Worm (Caenorhabditis elegans) whole organism, L4 larva: ENCODE measurements around the gene Y38E10A.14.

Experiments
- F49E8.2 ChIP-seq: sonication (generic microtip); optimal IDR thresholded peaks from 2 replicates; lab custom pipeline; 2016; ENCODE audit warnings: missing compliant biosample characterization, mild to moderate bottlenecking, missing genetic modification characterization, borderline replicate concordance
- Y75B8A.6 ChIP-seq: fragments of 200-800 bp; sonication (Bioruptor generic); IDR thresholded peaks from 2 replicates; pipeline ENCODE4 v1.3.6; 2022; ENCODE audit warnings: missing genetic modification reagents, missing genetic modification characterization, missing compliant biosample characterization
- ceh-28 ChIP-seq: fragments of 150-350 bp; optimal IDR thresholded peaks from 2 replicates; lab custom pipeline; 2014; ENCODE audit warnings: missing biosample characterization, missing genetic modification reagents, missing genetic modification characterization
- ces-1 ChIP-seq: fragments of 150-350 bp; sonication (generic microtip); optimal IDR thresholded peaks from 4 replicates; lab custom pipeline; 2014; ENCODE audit warnings: missing biosample characterization, missing genetic modification reagents, missing genetic modification characterization
- dmd-8 ChIP-seq: fragments of 200-800 bp; sonication (Bioruptor generic); IDR thresholded peaks from 2 replicates; pipeline ENCODE4 v1.3.6; 2022; ENCODE audit warnings: missing genetic modification characterization, missing compliant biosample characterization
- dve-1 ChIP-seq: sonication (generic microtip); optimal IDR thresholded peaks from 2 replicates; lab custom pipeline; 2017; ENCODE audit warnings: antibody characterized with exemption, mild to moderate bottlenecking, missing genetic modification characterization, missing compliant biosample characterization; ENCODE audit not compliant: insufficient read depth
- mdl-1 ChIP-seq, 2 experiments: fragments of 150-350 bp in 1 of 2; sonication (generic microtip) in 1 of 2; optimal IDR thresholded peaks; 2 replicates each; lab custom pipeline; 2014 to 2017; ENCODE audit warnings: missing biosample characterization in 2 of 2, missing genetic modification characterization in 2 of 2
- pha-4 ChIP-seq, 2 experiments: fragments of 150-350 bp in 1 of 2; fragments of 200-800 bp in 1 of 2; sonication (Bioruptor generic) in 1 of 2; IDR thresholded peaks in 1 of 2; optimal IDR thresholded peaks in 1 of 2; 2 replicates each; pipeline versions ENCODE4 v1.3.6 to Lab custom; 2014 to 2022; ENCODE audit warnings: missing genetic modification characterization in 2 of 2, missing genetic modification reagents in 2 of 2, missing biosample characterization in 1 of 2, missing compliant biosample characterization in 1 of 2
- unc-39 ChIP-seq: sonication (generic microtip); optimal IDR thresholded peaks from 2 replicates; lab custom pipeline; 2017; ENCODE audit warnings: missing biosample characterization, missing genetic modification characterization
- ztf-11 ChIP-seq: fragments of 150-350 bp; optimal IDR thresholded peaks from 2 replicates; lab custom pipeline; 2014; ENCODE audit warnings: missing biosample characterization, missing genetic modification characterization

ce11 chrII:12640370-12640769 is 16.0 kb upstream of the Y38E10A.14 start, which contains the start of gene nhr-235:
- no peak for TF ChIP-seq F49E8.2 (tag; lab: Kevin White, UChicago)
- no peak for TF ChIP-seq unc-39
- TF ChIP-seq dve-1 (tag; lab: Kevin White, UChicago): no peak
- TF ChIP-seq ces-1: no peak
- no peak for TF ChIP-seq dmd-8 (GFP tag; lab: Robert Waterston, UW)
- TF ChIP-seq ceh-28 (tag; lab: Kevin White, UChicago): no peak
- TF ChIP-seq pha-4 (GFP tag; IDR thresholded peaks at IDR 0.05; lab: Robert Waterston, UW): no peak
- no peak for TF ChIP-seq pha-4 (tag; optimal IDR thresholded peaks at IDR 0.05; lab: Kevin White, UChicago)
- no peak for TF ChIP-seq mdl-1 (tag; optimal IDR thresholded peaks at IDR 0.05; lab: Kevin White, UChicago)
- no peak for TF ChIP-seq ztf-11 (tag; lab: Kevin White, UChicago)
- no peak for TF ChIP-seq Y75B8A.6 (GFP tag; lab: Robert Waterston, UW)
